Worm (Caenorhabditis elegans): ENCODE results near the gene nlp-21.

Gene nlp-21

ce11 chrIII:11362915-11363314 lies 30.1 kb downstream of the nlp-21 start:
- TF ChIP-seq vab-15 (tag; optimal IDR thresholded peaks at IDR 0.05) (no peak), efl-1 (optimal IDR thresholded peaks at IDR 0.05) (no peak), efl-1 (GFP tag; optimal IDR thresholded peaks at IDR 0.05 in 1 of 2) (peak in 1 of 2 experiments; percentile 37)

ce11 chrIII:11361394-11361793 lies 31.7 kb downstream of the nlp-21 start:
- TF ChIP-seq swsn-7 (tag; optimal IDR thresholded peaks at IDR 0.05) (no peak), nhr-28 (tag; optimal IDR thresholded peaks at IDR 0.05) (no peak), C04F5.9 (tag; optimal IDR thresholded peaks at IDR 0.05) (no peak), mef-2 (tag; optimal IDR thresholded peaks at IDR 0.05) (no peak), Y116A8C.19 (tag; optimal IDR thresholded peaks at IDR 0.05; ENCODE audit: borderline replicate concordance) (no peak), ztf-11 (tag; optimal IDR thresholded peaks at IDR 0.05) (no peak), unc-30 (tag; optimal IDR thresholded peaks at IDR 0.05) (no peak), egl-13 (tag; optimal IDR thresholded peaks at IDR 0.05) (no peak), efl-1 (optimal IDR thresholded peaks at IDR 0.05) (no peak), efl-1 (GFP tag; optimal IDR thresholded peaks at IDR 0.05 in 1 of 2) (peak in 1 of 2 experiments; percentile 70)

- TF ChIP-seq mdl-1 (tag; optimal IDR thresholded peaks at IDR 0.05) (no peak), unc-98 (GFP tag; IDR thresholded peaks at IDR 0.05) (no peak), lin-14 (GFP tag; optimal IDR thresholded peaks at IDR 0.05) (peak; percentile 3)
Observed at ce11 chrIII:11360156-11360555, 32.9 kb downstream of the nlp-21 start, which contains the start of gene T28D6.4. Gene T28D6.4 (plus strand): TSS chrIII:11360456.

- TF ChIP-seq nhr-76 (tag; optimal IDR thresholded peaks at IDR 0.05) (no peak), xbp-1 (tag; optimal IDR thresholded peaks at IDR 0.05) (no peak), fkh-10 (GFP tag; optimal IDR thresholded peaks at IDR 0.05) (no peak), jun-1 (tag; optimal IDR thresholded peaks at IDR 0.05) (no peak), elt-2 (tag; optimal IDR thresholded peaks at IDR 0.05) (no peak), rnt-1 (tag; optimal IDR thresholded peaks at IDR 0.05) (no peak), fos-1 (tag; optimal IDR thresholded peaks at IDR 0.05) (no peak), C34B4.2 (tag; optimal IDR thresholded peaks at IDR 0.05) (no peak), pqm-1 (tag; optimal IDR thresholded peaks at IDR 0.05) (no peak), lir-3 (tag; optimal IDR thresholded peaks at IDR 0.05; ENCODE audit: poor library complexity) (no peak), ceh-63 (GFP tag; optimal IDR thresholded peaks at IDR 0.05) (no peak), ces-1 (GFP tag; optimal IDR thresholded peaks at IDR 0.05) (no peak), ceh-82 (tag; optimal IDR thresholded peaks at IDR 0.05) (no peak), zip-4 (GFP tag; optimal IDR thresholded peaks at IDR 0.05) (no peak), unc-86 (tag; optimal IDR thresholded peaks at IDR 0.05) (no peak)
Observed at ce11 chrIII:11359422-11359821, 33.6 kb downstream of the nlp-21 start.

ce11 chrIII:11358273-11358672 lies 34.8 kb downstream of the nlp-21 start:
- TF ChIP-seq tbx-2 (tag; optimal IDR thresholded peaks at IDR 0.05) (no peak), lin-14 (GFP tag; optimal IDR thresholded peaks at IDR 0.05) (peak; percentile 22), ztf-4 (tag; optimal IDR thresholded peaks at IDR 0.05) (no peak), ceh-63 (GFP tag; optimal IDR thresholded peaks at IDR 0.05) (peak; percentile 29)

ce11 chrIII:11357418-11357817 lies 35.6 kb downstream of the nlp-21 start:
- no peak for TF ChIP-seq nhr-237 (tag; optimal IDR thresholded peaks at IDR 0.05)
- peak; percentile 16 for TF ChIP-seq blmp-1 (tag; optimal IDR thresholded peaks at IDR 0.05)
- no peak for TF ChIP-seq ama-1 (optimal IDR thresholded peaks at IDR 0.05)
- TF ChIP-seq nhr-76 (tag; optimal IDR thresholded peaks at IDR 0.05): no peak
- no peak for TF ChIP-seq Y116A8C.19 (tag; optimal IDR thresholded peaks at IDR 0.05; ENCODE audit: borderline replicate concordance)
- no peak for TF ChIP-seq mab-9 (GFP tag; IDR thresholded peaks at IDR 0.05)
- TF ChIP-seq lin-35 (GFP tag; optimal IDR thresholded peaks at IDR 0.05): peak in 1 of 2 experiments; percentile 4
- no peak for TF ChIP-seq ztf-11 (tag; optimal IDR thresholded peaks at IDR 0.05)
- peak in 3 of 6 experiments; percentile 52 to 79 (median 64) for TF ChIP-seq elt-3 (tag; optimal IDR thresholded peaks at IDR 0.05)
- peak; percentile 22 for TF ChIP-seq nhr-90 (tag; optimal IDR thresholded peaks at IDR 0.05; ENCODE audit: poor library complexity)
- TF ChIP-seq sup-37 (GFP tag; optimal IDR thresholded peaks at IDR 0.05): no peak
- TF ChIP-seq C34B4.2 (tag; optimal IDR thresholded peaks at IDR 0.05): no peak
- no peak for TF ChIP-seq mdl-1 (tag; optimal IDR thresholded peaks at IDR 0.05)
- no peak for TF ChIP-seq dsc-1 (tag; optimal IDR thresholded peaks at IDR 0.05)
- no peak for TF ChIP-seq skn-1 (tag; optimal IDR thresholded peaks at IDR 0.05)
- TF ChIP-seq lin-14 (GFP tag; optimal IDR thresholded peaks at IDR 0.05): peak; percentile 52
- TF ChIP-seq efl-1 (optimal IDR thresholded peaks at IDR 0.05): no peak
- TF ChIP-seq efl-1 (GFP tag; optimal IDR thresholded peaks at IDR 0.05 in 1 of 2): peak in 1 of 2 experiments; percentile 47

Data from whole organism, L1 larva.